Fruit fly (Drosophila melanogaster): ENCODE measurements around the gene CG11619.
A peak's percentile ranks its signal among the peaks of the same experiment; 100 is the strongest.

CG11619 gene

dm6 chr3L:18950359-18950758 is 37.8 kb downstream of the CG11619 start, which contains the start of gene CG6836:
TSS of gene CG6836 (plus strand) at chr3L:18950629.
- TF ChIP-seq CG6689 (GFP tag; IDR thresholded peaks at IDR 0.05) (peak; percentile 6; the same call in 1 of the 2 replicates), CG10959 (GFP tag; IDR thresholded peaks at IDR 0.05) (no peak), CG8290 (GFP tag; optimal IDR thresholded peaks at IDR 0.05) (no peak), CG8290 (tag; optimal IDR thresholded peaks at IDR 0.05) (peak in 1 of 2 experiments; percentile 20), chinmo (GFP tag; IDR thresholded peaks at IDR 0.05; ENCODE audit: partially characterized antibody) (peak; percentile 76; the same call in 1 of the 4 replicates), ken (GFP tag; IDR thresholded peaks at IDR 0.05) (peak; percentile 28; the same call in 1 of the 3 replicates), Blimp-1 (GFP tag; optimal IDR thresholded peaks at IDR 0.05) (peak; percentile 36), sob (GFP tag; IDR thresholded peaks at IDR 0.05) (peak; percentile 17; the same call in 1 of the 2 replicates), sr (GFP tag; IDR thresholded peaks at IDR 0.05) (0 out of 3 replicates have a peak, but pooled peaks have one; percentile 9), CG6272 (GFP tag; IDR thresholded peaks at IDR 0.05) (0 out of 2 replicates have a peak, but pooled peaks have one; percentile 21), sens-2 (GFP tag; IDR thresholded peaks at IDR 0.05) (no peak), Rx (GFP tag; IDR thresholded peaks at IDR 0.05) (0 out of 2 replicates have a peak, but pooled peaks have one; percentile 18), mirr (GFP tag; optimal IDR thresholded peaks at IDR 0.05) (peak; percentile 10), Eip74EF (GFP tag; optimal IDR thresholded peaks at IDR 0.05) (peak in 1 of 2 experiments; percentile 19), CG14667 (GFP tag; IDR thresholded peaks at IDR 0.05) (0 out of 2 replicates have a peak, but pooled peaks have one; percentile 6), vvl (GFP tag; IDR thresholded peaks at IDR 0.05) (peak; percentile 44; the same call in 1 of the 2 replicates), pan (optimal IDR thresholded peaks at IDR 0.05) (no peak), pan (GFP tag; optimal IDR thresholded peaks at IDR 0.05 in 1 of 2, IDR thresholded peaks at IDR 0.05 in 1 of 2) (peak in 1 of 2 experiments; percentile 24), Mad (GFP tag; optimal IDR thresholded peaks at IDR 0.05) (no peak), CG18764 (GFP tag; optimal IDR thresholded peaks at IDR 0.05) (no peak), CG14441 (GFP tag; IDR thresholded peaks at IDR 0.05) (0 out of 2 replicates have a peak, but pooled peaks have one; percentile 38), CG12769 (tag; optimal IDR thresholded peaks at IDR 0.05) (peak; percentile 12), CG2116 (GFP tag; optimal IDR thresholded peaks at IDR 0.05) (no peak), sens (GFP tag) (peak; percentile 52), Med (GFP tag) (peak; percentile 64), slbo (GFP tag; IDR thresholded peaks at IDR 0.05) (0 out of 2 replicates have a peak, but pooled peaks have one; percentile 18), zen (tag; optimal IDR thresholded peaks at IDR 0.05) (no peak)

- TF ChIP-seq CG9437 (GFP tag; optimal IDR thresholded peaks at IDR 0.05) (peak; percentile 86), wek (GFP tag; optimal IDR thresholded peaks at IDR 0.05) (no peak), CG2116 (GFP tag; optimal IDR thresholded peaks at IDR 0.05) (no peak), CG12942 (GFP tag; optimal IDR thresholded peaks at IDR 0.05) (no peak), CG7786 (GFP tag; optimal IDR thresholded peaks at IDR 0.05) (no peak), CG8290 (GFP tag; optimal IDR thresholded peaks at IDR 0.05) (no peak), CG8290 (tag; optimal IDR thresholded peaks at IDR 0.05) (no peak), ssp (GFP tag; IDR thresholded peaks at IDR 0.05) (no peak), sr (GFP tag; IDR thresholded peaks at IDR 0.05) (no peak), Vsx1 (GFP tag; optimal IDR thresholded peaks at IDR 0.05) (peak; percentile 50), CG8388 (GFP tag; optimal IDR thresholded peaks at IDR 0.05) (no peak), CG13123 (GFP tag; optimal IDR thresholded peaks at IDR 0.05) (no peak), sob (GFP tag; IDR thresholded peaks at IDR 0.05) (0 out of 2 replicates have a peak, but pooled peaks have one; percentile 24), gfzf (GFP tag; optimal IDR thresholded peaks at IDR 0.05) (no peak), CTCF (GFP tag; optimal IDR thresholded peaks at IDR 0.05) (peak; percentile 13), CkIIα-i1 (GFP tag; IDR thresholded peaks at IDR 0.05) (no peak), CG11247 (GFP tag; IDR thresholded peaks at IDR 0.05) (no peak), CG15269 (tag; optimal IDR thresholded peaks at IDR 0.05) (no peak), Opbp (GFP tag; IDR thresholded peaks at IDR 0.05; ENCODE audit: partially characterized antibody) (no peak), gce (GFP tag; IDR thresholded peaks at IDR 0.05) (no peak), Elba2 (GFP tag; optimal IDR thresholded peaks at IDR 0.05) (no peak), CG11696 (GFP tag; IDR thresholded peaks at IDR 0.05) (no peak), CG34376 (GFP tag; optimal IDR thresholded peaks at IDR 0.05) (no peak), chinmo (GFP tag; IDR thresholded peaks at IDR 0.05; ENCODE audit: partially characterized antibody) (0 out of 4 replicates have a peak, but pooled peaks have one; percentile 72), vvl (GFP tag; IDR thresholded peaks at IDR 0.05) (peak; percentile 90), dm (GFP tag; optimal IDR thresholded peaks at IDR 0.05) (no peak), CG6654 (GFP tag; optimal IDR thresholded peaks at IDR 0.05) (no peak), trh (GFP tag; optimal IDR thresholded peaks at IDR 0.05) (no peak), p53 (GFP tag; optimal IDR thresholded peaks at IDR 0.05) (no peak), dpn (GFP tag; optimal IDR thresholded peaks at IDR 0.05) (no peak), E2f2 (GFP tag; IDR thresholded peaks at IDR 0.05) (no peak)
Observed at dm6 chr3L:18949137-18949536, 39.0 kb downstream of the CG11619 start.
